Worm (Caenorhabditis elegans) whole organism, dauer: ENCODE results near the gene C15H7.4.
"Not testable (repeated sequence)": the region's sequence is repeated elsewhere in the genome, so short reads cannot be mapped to it uniquely, and the experiment has no call there.

Experiments used
- unc-62 ChIP-seq: sonication (generic microtip); optimal IDR thresholded peaks from 2 replicates; lab custom pipeline; 2017; ENCODE audit warnings: missing biosample characterization, missing genetic modification reagents, missing genetic modification characterization

The C15H7.4 gene

ce11 chrIII:9685959-9686358 is 30.3 kb upstream of the C15H7.4 start, which contains the start of gene C07A9.10:
TSS of gene C07A9.10 (minus strand) at chrIII:9686059.
- no peak for TF ChIP-seq unc-62 (GFP tag; lab: Kevin White, UChicago)

- TF ChIP-seq unc-62 (GFP tag; lab: Kevin White, UChicago): not testable (repeated sequence)
Measured at ce11 chrIII:9682729-9683128, 27.0 kb upstream of the C15H7.4 start, which contains the start of gene C07A9.5. TSS of gene C07A9.5 (minus strand) at chrIII:9682829.

DNA sequence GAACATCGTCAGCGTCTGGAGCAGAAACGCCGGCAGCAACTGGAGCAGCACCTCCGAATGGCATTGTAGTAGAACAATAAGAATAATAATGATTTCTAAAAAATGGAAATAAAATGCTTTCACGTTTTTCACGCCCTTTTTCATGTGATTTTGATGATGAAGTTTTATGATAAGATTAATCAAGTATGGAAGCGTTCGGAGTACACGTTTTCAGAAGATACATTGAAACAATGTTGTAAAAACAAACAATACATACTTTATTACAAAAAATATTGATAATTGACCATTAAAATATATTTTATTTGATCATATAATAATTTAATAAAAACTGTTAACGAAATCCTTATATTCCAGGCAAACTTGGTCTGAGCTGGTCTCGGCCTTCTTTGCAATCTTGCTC is 25.5 kb upstream of the C15H7.4 start, which contains the start of gene C07A9.13:
C07A9.13 (minus strand) TSS at position 101 of the 400 bp plus-strand sequence.
- TF ChIP-seq unc-62 (GFP tag; lab: Kevin White, UChicago): not testable (repeated sequence)

DNA sequence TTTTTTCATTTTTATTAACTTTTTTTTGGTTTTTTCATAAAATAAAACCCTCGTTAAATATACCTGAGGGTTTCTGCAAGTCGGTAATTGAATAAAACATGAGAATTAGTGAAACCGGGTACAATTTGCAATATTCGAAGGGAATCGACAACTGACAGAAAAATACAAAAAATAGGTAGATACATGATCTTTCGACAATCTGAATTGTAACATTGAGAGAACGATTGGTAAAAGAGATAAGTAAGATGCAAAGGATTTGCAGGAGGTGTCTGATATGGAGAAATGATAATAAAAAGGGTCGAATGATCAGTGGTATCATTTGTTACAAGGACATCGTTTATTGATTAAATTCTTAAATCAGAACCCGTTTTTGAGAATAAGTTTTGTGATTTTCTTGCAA is 23.1 kb upstream of the C15H7.4 start, which contains the start of gene ugt-60:
ugt-60 (minus strand) TSS at position 233 of the 400 bp plus-strand sequence.
- no peak for TF ChIP-seq unc-62 (GFP tag; lab: Kevin White, UChicago)

- no peak for TF ChIP-seq unc-62 (GFP tag; lab: Kevin White, UChicago)
Measured at ce11 chrIII:9669546-9669945, 13.8 kb upstream of the C15H7.4 start.

DNA sequence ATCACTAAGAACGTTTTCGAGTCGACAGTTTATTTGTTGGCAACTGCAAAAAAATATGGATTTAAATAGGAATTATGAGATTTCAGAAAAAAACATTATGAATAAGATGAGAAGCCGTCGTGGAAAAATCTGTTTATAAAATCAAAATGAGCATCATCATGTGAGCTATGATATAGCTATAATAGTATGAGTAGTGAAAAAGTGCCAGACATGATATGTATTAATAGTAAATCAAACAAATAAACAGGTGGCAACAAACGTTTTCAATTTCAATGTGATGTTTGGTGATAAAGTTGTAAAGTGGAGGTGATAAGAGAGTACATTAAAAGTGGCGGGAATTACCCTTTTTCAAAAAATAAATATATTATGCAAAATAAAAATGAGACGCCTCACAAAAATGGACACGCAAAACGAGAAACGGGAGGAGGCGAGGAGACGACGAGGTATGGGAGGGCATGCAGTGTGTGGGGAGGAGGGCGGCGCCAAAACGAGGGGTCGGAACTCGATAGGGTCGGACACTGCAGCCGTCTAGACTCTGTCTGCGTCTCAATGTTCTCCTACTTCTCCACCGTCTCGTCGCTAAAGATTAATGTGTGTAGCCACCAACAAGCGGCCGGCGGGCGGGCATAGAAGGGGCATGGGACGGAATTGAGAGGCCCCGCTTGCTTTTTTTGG is 12.0 kb upstream of the C15H7.4 start, which contains the start of gene C07A9.9:
C07A9.9 (minus strand) TSS at position 51 of the 675 bp plus-strand sequence.
- TF ChIP-seq unc-62 (GFP tag; lab: Kevin White, UChicago): no peak

ce11 chrIII:9666668-9667067 is 11.0 kb upstream of the C15H7.4 start:
- no peak for TF ChIP-seq unc-62 (GFP tag; lab: Kevin White, UChicago)

ce11 chrIII:9666239-9666638 is 10.5 kb upstream of the C15H7.4 start:
- TF ChIP-seq unc-62 (GFP tag; lab: Kevin White, UChicago): no peak

DNA sequence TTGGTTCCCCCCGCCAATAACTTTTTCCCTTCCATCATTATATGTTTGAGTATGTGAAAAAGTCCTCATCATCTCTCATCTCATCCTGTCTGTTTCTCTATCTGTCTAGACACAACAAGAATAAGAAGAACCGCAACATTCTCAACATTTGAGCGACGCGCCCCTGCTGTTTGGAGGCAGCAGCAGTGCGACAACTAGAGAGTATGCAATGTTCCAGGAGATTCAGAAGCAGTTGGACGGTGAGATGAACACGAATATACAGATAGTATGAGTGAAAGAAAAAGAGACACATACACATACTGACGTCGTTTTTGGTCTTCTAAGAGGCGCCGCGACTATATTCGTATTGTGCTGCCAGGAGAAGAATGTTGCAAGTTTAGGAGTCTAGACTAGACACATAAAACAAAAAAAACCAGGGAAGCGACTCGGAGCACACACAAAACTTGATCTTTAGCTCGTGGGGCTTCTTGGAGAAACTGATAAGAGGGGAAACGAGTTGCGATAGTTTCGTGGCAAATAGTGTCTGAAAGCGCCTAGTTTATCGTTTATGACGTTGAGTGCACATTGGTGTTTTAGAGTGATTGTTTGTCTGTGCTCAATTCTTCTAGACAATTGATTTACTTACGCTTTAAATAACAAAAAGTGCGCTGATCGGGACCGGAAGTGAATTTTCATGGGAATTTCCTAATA is 9.9 kb upstream of the C15H7.4 start:
- no peak for TF ChIP-seq unc-62 (GFP tag; lab: Kevin White, UChicago)

- TF ChIP-seq unc-62 (GFP tag; lab: Kevin White, UChicago): no peak
Measured at ce11 chrIII:9664484-9665221, 9.0 kb upstream of the C15H7.4 start.

DNA sequence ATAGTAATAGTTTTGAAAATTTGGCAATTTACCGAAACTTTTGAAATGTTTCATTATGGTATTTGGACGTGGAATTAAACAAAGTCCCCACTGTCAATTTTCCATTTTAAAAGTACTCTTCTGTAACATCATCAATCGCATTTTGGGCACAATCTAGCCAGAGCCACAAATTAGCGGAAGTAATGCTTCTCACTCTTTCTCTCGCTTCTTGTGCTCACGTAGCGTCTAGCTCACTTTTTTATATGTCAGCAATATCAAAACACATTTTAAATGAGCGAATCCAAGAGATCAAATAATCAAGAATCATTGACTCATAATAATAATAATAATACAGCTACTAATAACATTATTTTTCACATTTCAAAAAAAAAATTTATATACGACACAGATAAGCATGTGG is 8.2 kb upstream of the C15H7.4 start:
- TF ChIP-seq unc-62 (GFP tag; lab: Kevin White, UChicago): no peak

ce11 chrIII:9662266-9662959 is 6.7 kb upstream of the C15H7.4 start:
- TF ChIP-seq unc-62 (GFP tag; lab: Kevin White, UChicago): no peak

DNA sequence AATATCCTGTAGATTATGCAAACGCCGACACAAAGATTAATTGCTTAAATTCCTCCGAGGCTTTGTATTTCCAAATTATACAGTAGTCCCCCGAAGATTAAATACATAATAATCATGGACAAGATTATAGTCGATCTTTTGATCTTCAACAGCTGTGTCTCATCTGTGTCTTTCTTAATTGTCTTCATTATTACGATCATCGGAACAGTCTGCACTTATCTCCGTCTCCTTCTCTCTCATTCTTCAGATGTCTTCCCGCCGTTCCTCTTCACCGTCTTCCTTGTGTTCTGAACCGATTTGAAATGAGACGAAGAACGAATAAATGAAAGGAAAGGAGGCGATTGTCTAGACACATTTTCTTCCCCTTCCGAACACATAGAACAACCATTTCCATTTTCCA is 5.4 kb upstream of the C15H7.4 start:
- TF ChIP-seq unc-62 (GFP tag; lab: Kevin White, UChicago): no peak

ce11 chrIII:9658569-9658968 is 2.9 kb upstream of the C15H7.4 start:
- TF ChIP-seq unc-62 (GFP tag; lab: Kevin White, UChicago): no peak

- no peak for TF ChIP-seq unc-62 (GFP tag; lab: Kevin White, UChicago)
Measured at ce11 chrIII:9651871-9652270, 3.8 kb downstream of the C15H7.4 start, which contains the start of gene C15H7.3. TSS of gene C15H7.3 (minus strand) at chrIII:9651971.
